Fruit fly (Drosophila melanogaster) whole organism, embryonic: ENCODE results near the gene CG4730.

Source experiments
- CG15601 ChIP-seq: fragments of 200-800 bp; sonication (Bioruptor generic); optimal IDR thresholded peaks from 3 replicates; lab custom pipeline; 2019; ENCODE audit warnings: missing biosample characterization, mild to moderate bottlenecking, missing genetic modification characterization, moderate library complexity
- CG4707 ChIP-seq: fragments of 200-800 bp; sonication (Bioruptor generic); optimal IDR thresholded peaks from 2 replicates; lab custom pipeline; 2018; ENCODE audit warnings: missing biosample characterization, mild to moderate bottlenecking, missing genetic modification characterization, moderate library complexity
- CG5180 ChIP-seq: fragments of 200-800 bp; sonication (Bioruptor generic); optimal IDR thresholded peaks from 3 replicates; lab custom pipeline; 2017; ENCODE audit warnings: missing biosample characterization, missing genetic modification characterization, mild to moderate bottlenecking, moderate library complexity, missing genetic modification reagents
- CG6175 ChIP-seq: fragments of 200-800 bp; sonication (Bioruptor generic); IDR thresholded peaks from 3 replicates; pipeline ENCODE4 v1.3.6; 2022; ENCODE audit warnings: missing biosample characterization, missing genetic modification characterization
- CG7357 ChIP-seq: fragments of 200-800 bp; sonication (Bioruptor generic); IDR thresholded peaks from 3 replicates; pipeline ENCODE4 v1.3.6; 2022; ENCODE audit warnings: missing biosample characterization, missing genetic modification characterization
- HLH54F ChIP-seq: fragments of 200-800 bp; sonication (Bioruptor generic); optimal IDR thresholded peaks from 3 replicates; lab custom pipeline; 2016; ENCODE audit warnings: missing biosample characterization, missing genetic modification characterization
- Taf1 ChIP-seq: fragments of 200-800 bp; sonication (Bioruptor generic); IDR thresholded peaks from 2 replicates; pipeline ENCODE4 v1.3.6; 2022; ENCODE audit warnings: missing biosample characterization, missing genetic modification characterization
- cas ChIP-seq: fragments of 200-800 bp; sonication (Bioruptor generic); IDR thresholded peaks from 2 replicates; pipeline ENCODE4 v1.3.6; 2022; ENCODE audit warnings: missing biosample characterization, missing genetic modification characterization
- chm ChIP-seq: fragments of 200-800 bp; sonication (Bioruptor generic); IDR thresholded peaks from 2 replicates; pipeline ENCODE4 v1.3.6; 2022; ENCODE audit warnings: missing biosample characterization, missing genetic modification characterization
- klu ChIP-seq: fragments of 200-800 bp; sonication (Bioruptor generic); IDR thresholded peaks from 2 replicates; pipeline ENCODE4 v1.3.6; 2022; ENCODE audit warnings: missing biosample characterization, missing genetic modification characterization
- ro ChIP-seq: fragments of 200-800 bp; sonication (Bioruptor generic); IDR thresholded peaks from 2 replicates; pipeline ENCODE4 v1.3.6; 2022; ENCODE audit warnings: missing biosample characterization, missing genetic modification characterization
- run ChIP-seq: fragments of 200-800 bp; sonication (Bioruptor generic); optimal IDR thresholded peaks from 3 replicates; lab custom pipeline; 2018; ENCODE audit warnings: missing biosample characterization, mild to moderate bottlenecking, missing genetic modification characterization
- sima ChIP-seq: fragments of 200-800 bp; sonication (Bioruptor generic); optimal IDR thresholded peaks from 2 replicates; lab custom pipeline; 2016; ENCODE audit warnings: missing biosample characterization, missing genetic modification characterization

- TF ChIP-seq ro (GFP tag; lab: Robert Waterston, UW), result no peak
- no peak for TF ChIP-seq sima (GFP tag; lab: Kevin White, UChicago)
- no peak for TF ChIP-seq CG6175 (GFP tag; lab: Robert Waterston, UW)
- TF ChIP-seq chm (GFP tag; lab: Robert Waterston, UW), result no peak
- no peak for TF ChIP-seq HLH54F
- no peak for TF ChIP-seq CG7357 (GFP tag; lab: Robert Waterston, UW)
- TF ChIP-seq CG4707 (GFP tag; lab: Kevin White, UChicago), result no peak
- no peak for TF ChIP-seq run
- TF ChIP-seq CG15601 (tag; lab: Kevin White, UChicago), result no peak
- no peak for TF ChIP-seq cas (GFP tag; lab: Robert Waterston, UW)
- TF ChIP-seq CG5180, result no peak
- TF ChIP-seq Taf1 (GFP tag; lab: Robert Waterston, UW), result no peak
- no peak for TF ChIP-seq klu (GFP tag; lab: Robert Waterston, UW)
Observed at dm6 chr3R:25630541-25630940, 47.9 kb downstream of the CG4730 start.
